Fruit fly (Drosophila melanogaster) whole organism, embryonic: ENCODE results near the gene dachs.
A peak's percentile ranks its signal among the peaks of the same experiment; 100 is the strongest.

ENCODE experiments used
- Atf3 ChIP-seq: fragments of 200-800 bp; sonication (Bioruptor generic); optimal IDR thresholded peaks from 3 replicates; lab custom pipeline; 2016; ENCODE audit warnings: missing biosample characterization, missing genetic modification characterization
- CG11398 ChIP-seq: fragments of 200-800 bp; sonication (Bioruptor generic); optimal IDR thresholded peaks from 2 replicates; lab custom pipeline; 2016; ENCODE audit warnings: missing biosample characterization, missing genetic modification characterization
- CG1603 ChIP-seq: fragments of 200-800 bp; sonication (Bioruptor generic); optimal IDR thresholded peaks from 2 replicates; lab custom pipeline; 2019; ENCODE audit warnings: missing biosample characterization, mild to moderate bottlenecking, missing genetic modification characterization, moderate library complexity
- CG17359 ChIP-seq: fragments of 200-800 bp; sonication (Bioruptor generic); optimal IDR thresholded peaks from 3 replicates; lab custom pipeline; 2018; ENCODE audit warnings: missing biosample characterization, mild to moderate bottlenecking, missing genetic modification characterization, moderate library complexity
- CG17568 ChIP-seq: fragments of 200-800 bp; sonication (Bioruptor generic); optimal IDR thresholded peaks from 2 replicates; lab custom pipeline; 2018; ENCODE audit warnings: missing biosample characterization, mild to moderate bottlenecking, missing genetic modification characterization, moderate library complexity
- CG1832 ChIP-seq: fragments of 200-800 bp; sonication (Bioruptor generic); optimal IDR thresholded peaks from 2 replicates; lab custom pipeline; 2017; ENCODE audit warnings: missing biosample characterization, mild to moderate bottlenecking, missing genetic modification characterization, inconsistent platforms
- CG3065 ChIP-seq: fragments of 200-800 bp; sonication (Bioruptor generic); optimal IDR thresholded peaks from 2 replicates; lab custom pipeline; 2016; ENCODE audit warnings: missing biosample characterization, missing genetic modification characterization
- CG31388 ChIP-seq: fragments of 200-800 bp; sonication (Bioruptor generic); optimal IDR thresholded peaks from 2 replicates; lab custom pipeline; 2016; ENCODE audit warnings: missing biosample characterization, missing genetic modification characterization
- CG3726 ChIP-seq: fragments of 200-800 bp; sonication (Bioruptor generic); IDR thresholded peaks from 3 replicates; pipeline ENCODE4, ENCODE4 v1.3.6; 2022; ENCODE audit warnings: missing biosample characterization, missing genetic modification characterization
- CG3995 ChIP-seq: fragments of 200-800 bp; sonication (Bioruptor generic); optimal IDR thresholded peaks from 3 replicates; lab custom pipeline; 2016; ENCODE audit warnings: missing biosample characterization, missing genetic modification characterization
- CG43689 ChIP-seq: fragments of 200-800 bp; sonication (Bioruptor generic); IDR thresholded peaks from 2 replicates; pipeline ENCODE4 v1.3.6; 2022; ENCODE audit warnings: missing biosample characterization, missing genetic modification characterization
- CG4404 ChIP-seq: fragments of 200-800 bp; sonication (Bioruptor generic); IDR thresholded peaks from 2 replicates; pipeline ENCODE4 v1.3.6; 2022; ENCODE audit warnings: missing biosample characterization, missing genetic modification characterization
- CG6765 ChIP-seq: fragments of 200-800 bp; sonication (Bioruptor generic); optimal IDR thresholded peaks from 3 replicates; lab custom pipeline; 2017; ENCODE audit warnings: missing biosample characterization, mild to moderate bottlenecking, missing genetic modification characterization
- CG6791 ChIP-seq: fragments of 200-800 bp; sonication (Bioruptor generic); IDR thresholded peaks from 3 replicates; pipeline ENCODE4 v1.3.6; 2022; ENCODE audit warnings: missing biosample characterization, missing genetic modification characterization; ENCODE audit not compliant: partially characterized antibody
- CG7745 ChIP-seq: fragments of 200-800 bp; sonication (Bioruptor generic); optimal IDR thresholded peaks from 2 replicates; lab custom pipeline; 2018; ENCODE audit warnings: missing biosample characterization, mild to moderate bottlenecking, missing genetic modification characterization, moderate library complexity
- CG9932 ChIP-seq: fragments of 200-800 bp; sonication (Bioruptor generic); IDR thresholded peaks from 2 replicates; pipeline ENCODE4 v1.3.6; 2022; ENCODE audit warnings: missing biosample characterization, missing genetic modification characterization
- Dbx ChIP-seq: fragments of 200-800 bp; sonication (Bioruptor generic); IDR thresholded peaks from 3 replicates; pipeline ENCODE4 v1.3.6; 2022; ENCODE audit warnings: missing biosample characterization, missing genetic modification characterization
- Dref ChIP-seq: fragments of 200-800 bp; sonication (Bioruptor generic); IDR thresholded peaks from 2 replicates; pipeline ENCODE4 v1.3.6; 2022; ENCODE audit warnings: missing biosample characterization, missing genetic modification characterization
- Elba2 ChIP-seq: fragments of 200-800 bp; sonication (Bioruptor generic); optimal IDR thresholded peaks from 3 replicates; lab custom pipeline; 2016; ENCODE audit warnings: missing biosample characterization, missing genetic modification characterization
- HmgZ ChIP-seq: fragments of 200-800 bp; sonication (Bioruptor generic); optimal IDR thresholded peaks from 2 replicates; lab custom pipeline; 2018; ENCODE audit warnings: missing biosample characterization, mild to moderate bottlenecking, missing genetic modification characterization
- Hmr ChIP-seq: fragments of 200-800 bp; sonication (Bioruptor generic); optimal IDR thresholded peaks from 3 replicates; lab custom pipeline; 2017; ENCODE audit warnings: mild to moderate bottlenecking, missing biosample characterization, missing genetic modification reagents, missing genetic modification characterization
- Hsf ChIP-seq: fragments of 200-800 bp; sonication (Bioruptor generic); optimal IDR thresholded peaks from 3 replicates; lab custom pipeline; 2016; ENCODE audit warnings: missing biosample characterization, missing genetic modification characterization
- Lhr ChIP-seq: fragments of 200-800 bp; sonication (Bioruptor generic); optimal IDR thresholded peaks from 3 replicates; lab custom pipeline; 2017; ENCODE audit warnings: mild to moderate bottlenecking, missing biosample characterization, missing genetic modification reagents, missing genetic modification characterization
- MTF-1 ChIP-seq: fragments of 200-800 bp; sonication (Bioruptor generic); optimal IDR thresholded peaks from 2 replicates; lab custom pipeline; 2018; ENCODE audit warnings: missing biosample characterization, mild to moderate bottlenecking, missing genetic modification characterization, borderline replicate concordance
- Max ChIP-seq: fragments of 200-800 bp; sonication (Bioruptor generic); optimal IDR thresholded peaks from 2 replicates; lab custom pipeline; 2016; ENCODE audit warnings: missing biosample characterization, mild to moderate bottlenecking, missing genetic modification characterization
- Mes4 ChIP-seq: fragments of 200-800 bp; sonication (Bioruptor generic); optimal IDR thresholded peaks from 2 replicates; lab custom pipeline; 2016; ENCODE audit warnings: missing biosample characterization, missing genetic modification characterization
- NC2β ChIP-seq: fragments of 200-800 bp; sonication (Bioruptor generic); optimal IDR thresholded peaks from 2 replicates; lab custom pipeline; 2016; ENCODE audit warnings: missing biosample characterization, missing genetic modification characterization
- Scr ChIP-seq: fragments of 200-800 bp; sonication (Bioruptor generic); IDR thresholded peaks from 2 replicates; pipeline ENCODE4 v1.3.6; 2022; ENCODE audit warnings: missing biosample characterization, missing genetic modification characterization; ENCODE audit not compliant: partially characterized antibody
- Side ChIP-seq: fragments of 200-800 bp; sonication (Bioruptor generic); optimal IDR thresholded peaks from 2 replicates; lab custom pipeline; 2016; ENCODE audit warnings: missing biosample characterization, missing genetic modification characterization
- cg ChIP-seq: fragments of 200-800 bp; sonication (Bioruptor generic); optimal IDR thresholded peaks from 3 replicates; lab custom pipeline; 2019; ENCODE audit warnings: missing biosample characterization, mild to moderate bottlenecking, missing genetic modification characterization, moderate library complexity
- chinmo ChIP-seq: fragments of 200-800 bp; sonication (Bioruptor generic); IDR thresholded peaks from 4 replicates; pipeline ENCODE4 v1.3.6; 2022; ENCODE audit warnings: missing biosample characterization, missing genetic modification characterization; ENCODE audit not compliant: partially characterized antibody
- chn ChIP-seq: fragments of 200-800 bp; sonication (Bioruptor generic); optimal IDR thresholded peaks from 2 replicates; lab custom pipeline; 2016; ENCODE audit warnings: missing biosample characterization, missing genetic modification characterization
- ems ChIP-seq: fragments of 200-800 bp; sonication (Bioruptor generic); optimal IDR thresholded peaks from 3 replicates; lab custom pipeline; 2016; ENCODE audit warnings: missing biosample characterization, missing genetic modification characterization
- fd64A ChIP-seq: fragments of 200-800 bp; sonication (Bioruptor generic); optimal IDR thresholded peaks from 3 replicates; lab custom pipeline; 2018; ENCODE audit warnings: missing biosample characterization, mild to moderate bottlenecking, missing genetic modification characterization
- gcm2 ChIP-seq: fragments of 200-800 bp; sonication (Bioruptor generic); optimal IDR thresholded peaks from 2 replicates; lab custom pipeline; 2016; ENCODE audit warnings: missing biosample characterization, missing genetic modification characterization
- gem ChIP-seq: fragments of 200-800 bp; sonication (Bioruptor generic); optimal IDR thresholded peaks from 2 replicates; lab custom pipeline; 2019; ENCODE audit warnings: missing biosample characterization, mild to moderate bottlenecking, missing genetic modification characterization, moderate library complexity
- gro ChIP-seq: fragments of 200-800 bp; sonication (Bioruptor generic); optimal IDR thresholded peaks from 2 replicates; lab custom pipeline; 2016; ENCODE audit warnings: missing biosample characterization, missing genetic modification characterization
- gt ChIP-seq: fragments of 200-800 bp; sonication (Bioruptor generic); IDR thresholded peaks from 2 replicates; pipeline ENCODE4 v1.3.6; 2022; ENCODE audit warnings: missing biosample characterization, missing genetic modification characterization
- jing ChIP-seq: fragments of 200-800 bp; sonication (Bioruptor generic); optimal IDR thresholded peaks from 2 replicates; lab custom pipeline; 2018; ENCODE audit warnings: missing biosample characterization, mild to moderate bottlenecking, missing genetic modification characterization
- klu ChIP-seq: fragments of 200-800 bp; sonication (Bioruptor generic); IDR thresholded peaks from 2 replicates; pipeline ENCODE4 v1.3.6; 2022; ENCODE audit warnings: missing biosample characterization, missing genetic modification characterization
- knrl ChIP-seq: fragments of 200-800 bp; sonication (Bioruptor generic); IDR thresholded peaks from 3 replicates; pipeline ENCODE4 v1.3.6; 2022; ENCODE audit warnings: missing biosample characterization, missing genetic modification characterization; ENCODE audit not compliant: partially characterized antibody
- lbe ChIP-seq: fragments of 200-800 bp; sonication (Bioruptor generic); optimal IDR thresholded peaks from 2 replicates; lab custom pipeline; 2016; ENCODE audit warnings: missing biosample characterization, mild to moderate bottlenecking, missing genetic modification characterization
- mirr ChIP-seq: fragments of 200-800 bp; sonication (Bioruptor generic); optimal IDR thresholded peaks from 3 replicates; lab custom pipeline; 2018; ENCODE audit warnings: missing biosample characterization, mild to moderate bottlenecking, missing genetic modification characterization
- pan ChIP-seq, 4 experiments: fragments of >200 bp in 3 of 4; fragments of 200-800 bp in 1 of 4; sonication (Bioruptor generic) in 1 of 4; optimal IDR thresholded peaks in 3 of 4; IDR thresholded peaks in 1 of 4; 2 replicates each; pipeline versions ENCODE4 v1.3.6 to Lab custom; 2017 to 2022; ENCODE audit warnings: missing biosample characterization in 2 of 4, missing genetic modification characterization in 2 of 4, mixed read lengths in 1 of 4
- repo ChIP-seq: fragments of 200-800 bp; sonication (Bioruptor generic); optimal IDR thresholded peaks from 2 replicates; lab custom pipeline; 2016; ENCODE audit warnings: missing biosample characterization, missing genetic modification characterization
- sc ChIP-seq, 3 experiments: fragments of >200 bp in 2 of 3; fragments of 200-800 bp in 1 of 3; sonication (Bioruptor generic) in 1 of 3; optimal IDR thresholded peaks; 2 replicates in 2 of 3; 3 replicates in 1 of 3; lab custom pipeline; 2017; ENCODE audit warnings: mild to moderate bottlenecking in 1 of 3, missing biosample characterization in 1 of 3, missing genetic modification characterization in 1 of 3, missing genetic modification reagents in 1 of 3
- sqz ChIP-seq: fragments of 200-800 bp; sonication (Bioruptor generic); optimal IDR thresholded peaks from 3 replicates; lab custom pipeline; 2018; ENCODE audit warnings: missing biosample characterization, mild to moderate bottlenecking, missing genetic modification characterization
- stwl ChIP-seq: fragments of 200-800 bp; sonication (Bioruptor generic); optimal IDR thresholded peaks from 3 replicates; lab custom pipeline; 2018; ENCODE audit warnings: missing biosample characterization, mild to moderate bottlenecking, missing genetic modification characterization, moderate library complexity
- trh ChIP-seq: fragments of 200-800 bp; sonication (Bioruptor generic); optimal IDR thresholded peaks from 2 replicates; lab custom pipeline; 2016; ENCODE audit warnings: missing biosample characterization, missing genetic modification characterization
- unpg ChIP-seq: fragments of 200-800 bp; sonication (Bioruptor generic); optimal IDR thresholded peaks from 3 replicates; lab custom pipeline; 2018; ENCODE audit warnings: missing biosample characterization, mild to moderate bottlenecking, missing genetic modification characterization, moderate library complexity

dachs gene

dm6 chr2L:8437176-8437575, 29.4 kb upstream of the dachs start, which contains the start of the genes D12 and Chrac-14 (continued):
- TF ChIP-seq sqz = no peak
- no peak for TF ChIP-seq CG3726 (GFP tag; lab: Robert Waterston, UW)
- no peak for TF ChIP-seq CG4404 (GFP tag; lab: Robert Waterston, UW)
- TF ChIP-seq Scr (GFP tag; lab: Robert Waterston, UW) = no peak
- peak; percentile 92 for TF ChIP-seq CG3995 (GFP tag; lab: Kevin White, UChicago)
- no peak for TF ChIP-seq gro (GFP tag; lab: Kevin White, UChicago)
- TF ChIP-seq klu (GFP tag; lab: Robert Waterston, UW) = no peak
- no peak for TF ChIP-seq CG7745 (tag; lab: Kevin White, UChicago)
- 0 out of 2 replicates have a peak, but pooled peaks have one; percentile 15 for TF ChIP-seq Dref (GFP tag; lab: Robert Waterston, UW)
- TF ChIP-seq CG1603 (tag; lab: Kevin White, UChicago) = peak; percentile 65
- no peak for TF ChIP-seq lbe
- no peak for TF ChIP-seq knrl (GFP tag; lab: Robert Waterston, UW)
- TF ChIP-seq Atf3 (GFP tag; lab: Kevin White, UChicago) = no peak
- no peak for TF ChIP-seq Side
- TF ChIP-seq CG17568 (GFP tag; lab: Kevin White, UChicago) = no peak
- TF ChIP-seq Max (GFP tag; lab: Kevin White, UChicago) = no peak
- no peak for TF ChIP-seq Hsf (GFP tag; lab: Kevin White, UChicago)
- TF ChIP-seq trh (GFP tag; lab: Kevin White, UChicago) = no peak
- TF ChIP-seq gt (GFP tag; lab: Robert Waterston, UW) = no peak
- TF ChIP-seq gem (tag; lab: Kevin White, UChicago) = no peak
- no peak for TF ChIP-seq ems (GFP tag; lab: Kevin White, UChicago)
- no peak for TF ChIP-seq Lhr (GFP tag; lab: Kevin White, UChicago)
- no peak for TF ChIP-seq CG31388 (GFP tag; lab: Kevin White, UChicago)
- peak; percentile 18 for TF ChIP-seq HmgZ
- TF ChIP-seq chinmo = 0 out of 4 replicates have a peak, but pooled peaks have one; percentile 10
- no peak for TF ChIP-seq CG1832 (GFP tag; lab: Kevin White, UChicago)
- TF ChIP-seq CG9932 = peak; percentile 39; the same call in 1 of the 2 replicates
- no peak for TF ChIP-seq CG43689 (GFP tag; lab: Robert Waterston, UW)
- TF ChIP-seq chn (GFP tag; lab: Kevin White, UChicago) = no peak
- TF ChIP-seq Mes4 (GFP tag; lab: Kevin White, UChicago) = no peak
- no peak for TF ChIP-seq sc (optimal IDR thresholded peaks at IDR 0.05; lab: Kevin White, UChicago)
- no peak for TF ChIP-seq sc (GFP tag; optimal IDR thresholded peaks at IDR 0.05; lab: Kevin White, UChicago)
- no peak for TF ChIP-seq repo (GFP tag; lab: Kevin White, UChicago)
- TF ChIP-seq gcm2 (GFP tag; lab: Kevin White, UChicago) = no peak
- TF ChIP-seq MTF-1 (GFP tag; lab: Kevin White, UChicago) = no peak
- peak; percentile 68 for TF ChIP-seq stwl (tag; lab: Kevin White, UChicago)
- TF ChIP-seq pan (optimal IDR thresholded peaks at IDR 0.05; lab: Kevin White, UChicago) = no peak
- no peak for TF ChIP-seq pan (GFP tag; optimal IDR thresholded peaks at IDR 0.05 in 1 of 2, IDR thresholded peaks at IDR 0.05 in 1 of 2)
- no peak for TF ChIP-seq Elba2 (GFP tag; lab: Kevin White, UChicago)
- TF ChIP-seq Dbx (GFP tag; lab: Robert Waterston, UW) = no peak; the same call in 2 of the 3 replicates
- TF ChIP-seq mirr (GFP tag; lab: Kevin White, UChicago) = no peak
- no peak for TF ChIP-seq CG11398 (GFP tag; lab: Kevin White, UChicago)
- no peak for TF ChIP-seq CG6791
- TF ChIP-seq fd64A (GFP tag; lab: Kevin White, UChicago) = no peak
- no peak for TF ChIP-seq CG6765 (GFP tag; lab: Kevin White, UChicago)
- no peak for TF ChIP-seq CG3065 (GFP tag; lab: Kevin White, UChicago)
- TF ChIP-seq jing = no peak
- no peak for TF ChIP-seq cg (GFP tag; lab: Kevin White, UChicago)
- peak; percentile 11 for TF ChIP-seq NC2β
- no peak for TF ChIP-seq Hmr (GFP tag; lab: Kevin White, UChicago)
- no peak for TF ChIP-seq CG17359 (tag; lab: Kevin White, UChicago)
- no peak for TF ChIP-seq unpg (GFP tag; lab: Kevin White, UChicago)
